Worm (Caenorhabditis elegans) whole organism, early embryonic: ENCODE results near the gene sre-56.

ENCODE experiments used
- B0310.2 ChIP-seq: sonication (generic microtip); optimal IDR thresholded peaks from 2 replicates; lab custom pipeline; 2016; ENCODE audit warnings: mild to moderate bottlenecking, missing genetic modification characterization, missing compliant biosample characterization
- F13C5.2 ChIP-seq: sonication (generic microtip); optimal IDR thresholded peaks from 2 replicates; lab custom pipeline; 2017; ENCODE audit warnings: mild to moderate bottlenecking, missing genetic modification characterization, inconsistent platforms, missing compliant biosample characterization
- ama-1 ChIP-seq: fragments of 150-350 bp; optimal IDR thresholded peaks from 2 replicates; lab custom pipeline; 2014
- ceh-13 ChIP-seq: fragments of 200-800 bp; sonication (Bioruptor generic); optimal IDR thresholded peaks from 2 replicates; lab custom pipeline; 2018; ENCODE audit warnings: mild to moderate bottlenecking, missing genetic modification characterization, missing compliant biosample characterization
- ceh-36 ChIP-seq: sonication (generic microtip); optimal IDR thresholded peaks from 2 replicates; lab custom pipeline; 2016; ENCODE audit warnings: missing genetic modification characterization, inconsistent platforms, missing compliant biosample characterization
- ets-7 ChIP-seq: sonication (generic microtip); optimal IDR thresholded peaks from 2 replicates; lab custom pipeline; 2016; ENCODE audit warnings: missing genotype, missing genetic modification characterization, missing compliant biosample characterization
- hnd-1 ChIP-seq: sonication (generic microtip); optimal IDR thresholded peaks from 2 replicates; lab custom pipeline; 2016; ENCODE audit warnings: missing genetic modification characterization, missing compliant biosample characterization
- pes-1 ChIP-seq: fragments of 200-800 bp; sonication (Bioruptor generic); IDR thresholded peaks from 2 replicates; pipeline ENCODE4 v1.3.6; 2022; ENCODE audit warnings: missing genetic modification reagents, missing genetic modification characterization, missing compliant biosample characterization
- scrt-1 ChIP-seq: fragments of 200-800 bp; sonication (Bioruptor generic); IDR thresholded peaks from 2 replicates; pipeline ENCODE4 v1.3.6; 2022; ENCODE audit warnings: missing genetic modification characterization, missing compliant biosample characterization
- sea-1 ChIP-seq: fragments of 200-800 bp; sonication (Bioruptor generic); conservative IDR thresholded peaks from 2 replicates; pipeline ENCODE4 v1.3.6; 2022; ENCODE audit warnings: missing genetic modification characterization, missing compliant biosample characterization
- tbx-11 ChIP-seq: fragments of 200-800 bp; sonication (Bioruptor generic); IDR thresholded peaks from 2 replicates; pipeline ENCODE4 v1.3.6; 2022; ENCODE audit warnings: missing genetic modification characterization, missing compliant biosample characterization
- tbx-37 ChIP-seq: fragments of 200-800 bp; sonication (Bioruptor generic); conservative IDR thresholded peaks from 2 replicates; pipeline ENCODE4 v1.3.6; 2022; ENCODE audit warnings: missing genetic modification reagents, missing genetic modification characterization, missing compliant biosample characterization
- tra-4 ChIP-seq: sonication (generic microtip); optimal IDR thresholded peaks from 2 replicates; lab custom pipeline; 2017; ENCODE audit warnings: missing genetic modification characterization, missing compliant biosample characterization

ce11 chrII:12343710-12344109 is 19.5 kb downstream of the sre-56 start:
- no peak for TF ChIP-seq tbx-11 (GFP tag; lab: Robert Waterston, UW)
- no peak for TF ChIP-seq hnd-1 (tag; lab: Kevin White, UChicago)
- TF ChIP-seq scrt-1 = no peak
- TF ChIP-seq ets-7 = no peak
- no peak for TF ChIP-seq ama-1 (lab: Kevin White, UChicago)
- TF ChIP-seq ceh-13 (GFP tag; lab: Kevin White, UChicago) = no peak
- peak; percentile 77 for TF ChIP-seq ceh-36 (tag; lab: Kevin White, UChicago)
- no peak for TF ChIP-seq sea-1 (GFP tag; lab: Robert Waterston, UW)
- TF ChIP-seq tra-4 (tag; lab: Kevin White, UChicago) = no peak
- TF ChIP-seq F13C5.2 (tag; lab: Kevin White, UChicago) = no peak
- no peak for TF ChIP-seq B0310.2 (tag; lab: Kevin White, UChicago)
- no peak for TF ChIP-seq tbx-37
- no peak for TF ChIP-seq pes-1 (GFP tag; lab: Robert Waterston, UW)
